Fruit fly (Drosophila melanogaster) whole organism, pupa: ENCODE measurements around the gene CG32192.

Experiments used
- CG10348 ChIP-seq: fragments of 200-800 bp; sonication (Bioruptor generic); IDR thresholded peaks from 2 replicates; pipeline ENCODE4 v1.3.6; 2022; ENCODE audit warnings: missing biosample characterization, missing genetic modification characterization
- CG12605 ChIP-seq: fragments of 200-800 bp; sonication (Bioruptor generic); IDR thresholded peaks from 2 replicates; pipeline ENCODE4 v1.3.6; 2022; ENCODE audit warnings: missing biosample characterization, missing genetic modification characterization
- CG13204 ChIP-seq: fragments of 200-800 bp; sonication (Bioruptor generic); optimal IDR thresholded peaks from 2 replicates; lab custom pipeline; 2018; ENCODE audit warnings: missing biosample characterization, mild to moderate bottlenecking, missing genetic modification characterization, moderate library complexity
- CG14655 ChIP-seq: fragments of 200-800 bp; sonication (Bioruptor generic); optimal IDR thresholded peaks from 3 replicates; lab custom pipeline; 2017; ENCODE audit warnings: mild to moderate bottlenecking, missing biosample characterization, missing genetic modification reagents, missing genetic modification characterization
- CG15710 ChIP-seq: fragments of 200-800 bp; sonication (Bioruptor generic); optimal IDR thresholded peaks from 2 replicates; lab custom pipeline; 2018; ENCODE audit warnings: missing biosample characterization, mild to moderate bottlenecking, missing genetic modification characterization, moderate library complexity
- CG17806 ChIP-seq: fragments of 200-800 bp; sonication (Bioruptor generic); optimal IDR thresholded peaks from 2 replicates; lab custom pipeline; 2018; ENCODE audit warnings: missing biosample characterization, mild to moderate bottlenecking, missing genetic modification characterization, moderate library complexity
- CG32121 ChIP-seq: fragments of 200-800 bp; sonication (Bioruptor generic); IDR thresholded peaks from 2 replicates; pipeline ENCODE4 v1.3.6; 2022; ENCODE audit warnings: missing biosample characterization, missing genetic modification characterization
- CG34367 ChIP-seq: fragments of 200-800 bp; sonication (Bioruptor generic); optimal IDR thresholded peaks from 2 replicates; lab custom pipeline; 2018; ENCODE audit warnings: missing biosample characterization, mild to moderate bottlenecking, missing genetic modification characterization
- CG4496 ChIP-seq: fragments of 200-800 bp; sonication (Bioruptor generic); IDR thresholded peaks from 3 replicates; pipeline ENCODE4 v1.3.6; 2022; ENCODE audit warnings: missing biosample characterization, missing genetic modification characterization
- CG8159 ChIP-seq: fragments of 200-800 bp; sonication (Bioruptor generic); optimal IDR thresholded peaks from 3 replicates; lab custom pipeline; 2018; ENCODE audit warnings: missing biosample characterization, mild to moderate bottlenecking, missing genetic modification characterization, moderate library complexity
- CG8301 ChIP-seq: fragments of 200-800 bp; sonication (Bioruptor generic); optimal IDR thresholded peaks from 2 replicates; lab custom pipeline; 2018; ENCODE audit warnings: missing biosample characterization, mild to moderate bottlenecking, missing genetic modification characterization
- CG9948 ChIP-seq: fragments of 200-800 bp; sonication (Bioruptor generic); optimal IDR thresholded peaks from 2 replicates; lab custom pipeline; 2018; ENCODE audit warnings: missing biosample characterization, mild to moderate bottlenecking, missing genetic modification characterization, moderate library complexity
- D1 ChIP-seq: fragments of 200-800 bp; sonication (Bioruptor generic); optimal IDR thresholded peaks from 2 replicates; lab custom pipeline; 2018; ENCODE audit warnings: missing biosample characterization, mild to moderate bottlenecking, missing genetic modification characterization, moderate library complexity
- EcR ChIP-seq: fragments of 200-800 bp; sonication (Bioruptor generic); optimal IDR thresholded peaks from 3 replicates; lab custom pipeline; 2019; ENCODE audit warnings: missing biosample characterization, missing genetic modification characterization, mild to moderate bottlenecking, moderate library complexity, missing genetic modification reagents
- Ets98B ChIP-seq: fragments of 200-800 bp; sonication (Bioruptor generic); IDR thresholded peaks from 2 replicates; pipeline ENCODE4 v1.3.6; 2022; ENCODE audit warnings: missing biosample characterization, missing genetic modification characterization
- Pif1A ChIP-seq: fragments of 200-800 bp; sonication (Bioruptor generic); optimal IDR thresholded peaks from 3 replicates; lab custom pipeline; 2016; ENCODE audit warnings: missing biosample characterization, missing genetic modification characterization
- Pif1B ChIP-seq: fragments of 200-800 bp; sonication (Bioruptor generic); optimal IDR thresholded peaks from 3 replicates; lab custom pipeline; 2016; ENCODE audit warnings: missing biosample characterization, missing genetic modification characterization
- Snoo ChIP-seq: fragments of 200-800 bp; sonication (Bioruptor generic); optimal IDR thresholded peaks from 3 replicates; lab custom pipeline; 2017; ENCODE audit warnings: missing biosample characterization, mild to moderate bottlenecking, missing genetic modification characterization, inconsistent platforms
- fd96Ca ChIP-seq: fragments of 200-800 bp; sonication (Bioruptor generic); IDR thresholded peaks from 3 replicates; pipeline ENCODE4 v1.3.6; 2022; ENCODE audit warnings: missing biosample characterization, missing genetic modification characterization
- gl ChIP-seq: fragments of 200-800 bp; sonication (Bioruptor generic); optimal IDR thresholded peaks from 2 replicates; lab custom pipeline; 2018; ENCODE audit warnings: missing biosample characterization, mild to moderate bottlenecking, missing genetic modification characterization
- rn ChIP-seq: fragments of 200-800 bp; sonication (Bioruptor generic); IDR thresholded peaks from 2 replicates; pipeline ENCODE4 v1.3.6; 2022; ENCODE audit warnings: missing biosample characterization, missing genetic modification characterization

Gene CG32192

DNA sequence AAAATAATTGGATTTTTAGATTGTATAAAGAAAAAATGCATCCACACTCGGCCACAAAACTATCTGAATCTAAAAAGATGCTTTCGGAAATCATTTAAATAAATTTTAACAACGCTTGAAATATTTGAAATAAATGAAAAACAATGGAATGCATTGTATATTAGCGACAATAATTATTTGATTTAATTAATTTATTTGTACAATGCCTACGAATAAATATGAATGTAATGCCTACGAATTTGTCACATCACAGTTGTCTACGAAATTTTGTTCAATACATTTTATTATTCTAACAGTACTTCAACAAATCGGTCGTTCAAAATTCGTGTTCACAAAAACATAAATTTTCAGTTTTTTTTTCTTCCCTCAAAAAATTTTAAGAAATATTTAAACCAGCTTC is at the start of gene CG32192:
Gene CG32192 (plus strand): TSS at position 301 of the 400 bp plus-strand sequence.
- TF ChIP-seq Snoo (no peak), gl (tag; lab: Kevin White, UChicago) (no peak), fd96Ca (GFP tag; lab: Robert Waterston, UW) (no peak), rn (GFP tag; lab: Robert Waterston, UW) (no peak), CG10348 (GFP tag; lab: Robert Waterston, UW) (no peak), Pif1A (GFP tag; lab: Kevin White, UChicago) (no peak)

DNA sequence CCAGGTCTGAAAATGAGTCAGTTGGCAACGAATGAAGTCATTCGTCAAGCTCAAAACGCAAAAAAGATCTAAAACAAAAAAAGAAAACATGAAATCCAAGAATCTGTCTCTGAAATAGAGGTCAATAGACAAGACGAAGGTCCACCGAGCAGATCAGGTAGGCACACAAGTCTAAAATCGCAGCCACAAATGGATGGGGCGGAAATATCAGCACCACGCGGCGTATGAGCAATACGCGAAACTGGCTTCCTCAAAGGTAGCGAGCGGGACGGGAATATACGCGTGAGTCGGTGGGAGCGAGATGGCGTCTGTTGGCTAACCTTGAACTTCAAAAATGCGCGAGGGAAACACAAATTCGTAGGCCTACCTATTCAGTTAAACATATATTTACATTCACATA is 49.1 kb upstream of the CG32192 start:
- TF ChIP-seq Pif1A (GFP tag; lab: Kevin White, UChicago) (no peak), EcR (GFP tag; lab: Kevin White, UChicago) (peak; percentile 70)
- TF ChIP-seq, all 21 proteins: peak for 1

DNA sequence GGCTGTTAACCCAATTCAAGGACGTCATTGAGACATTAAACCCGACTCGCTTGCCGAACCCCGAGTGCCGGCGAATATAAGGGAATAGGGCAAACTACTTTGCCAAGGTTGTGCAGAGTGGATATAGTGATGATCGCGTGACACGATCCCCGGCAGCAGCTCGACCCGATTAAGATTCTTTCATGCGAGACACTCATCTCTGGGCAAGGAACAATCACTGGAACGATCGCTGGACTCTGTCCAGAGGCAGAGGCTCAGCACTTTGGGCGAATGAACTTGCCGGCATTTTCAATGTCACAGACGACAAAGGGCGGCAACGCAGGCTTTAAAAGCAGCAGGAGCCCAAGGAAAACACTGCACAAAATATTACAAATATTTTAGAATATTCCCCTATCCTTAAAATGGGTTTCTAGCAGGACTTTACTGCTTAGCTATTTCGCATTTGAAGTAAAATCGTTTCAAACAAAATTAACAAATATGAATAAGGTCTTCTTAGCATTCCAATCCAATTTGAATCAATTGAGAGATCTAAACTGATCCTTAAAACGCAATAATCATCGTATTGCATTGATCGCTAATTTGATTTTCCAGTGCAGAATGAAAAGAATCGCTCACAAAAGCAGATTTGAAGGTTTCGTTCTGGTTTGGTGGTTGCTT is 48.1 kb upstream of the CG32192 start:
- no peak for TF ChIP-seq CG4496 (GFP tag; lab: Robert Waterston, UW)
- peak; percentile 100 for TF ChIP-seq EcR (GFP tag; lab: Kevin White, UChicago)
- TF ChIP-seq CG14655 = no peak
- peak; percentile 71 for TF ChIP-seq D1 (tag; lab: Kevin White, UChicago)
- TF ChIP-seq CG8301 (tag; lab: Kevin White, UChicago) = no peak
- peak; percentile 89 for TF ChIP-seq CG17806 (tag; lab: Kevin White, UChicago)
- TF ChIP-seq gl (tag; lab: Kevin White, UChicago) = peak; percentile 71
- TF ChIP-seq CG8159 (tag; lab: Kevin White, UChicago) = peak; percentile 94
- TF ChIP-seq fd96Ca (GFP tag; lab: Robert Waterston, UW) = no peak
- TF ChIP-seq CG10348 (GFP tag; lab: Robert Waterston, UW) = no peak
- peak; percentile 87 for TF ChIP-seq CG9948 (tag; lab: Kevin White, UChicago)
- peak; percentile 83 for TF ChIP-seq CG34367 (tag; lab: Kevin White, UChicago)
- TF ChIP-seq CG13204 (GFP tag; lab: Kevin White, UChicago) = peak; percentile 56
- no peak for TF ChIP-seq CG12605 (GFP tag; lab: Robert Waterston, UW)
- peak; percentile 46 for TF ChIP-seq Pif1A (GFP tag; lab: Kevin White, UChicago)
- peak; percentile 93 for TF ChIP-seq CG15710 (tag; lab: Kevin White, UChicago)
- no peak for TF ChIP-seq CG32121
- TF ChIP-seq Ets98B (GFP tag; lab: Robert Waterston, UW) = no peak
- peak; percentile 23 for TF ChIP-seq Pif1B (GFP tag; lab: Kevin White, UChicago)
- TF ChIP-seq Snoo = peak; percentile 2
- no peak for TF ChIP-seq rn (GFP tag; lab: Robert Waterston, UW)

DNA sequence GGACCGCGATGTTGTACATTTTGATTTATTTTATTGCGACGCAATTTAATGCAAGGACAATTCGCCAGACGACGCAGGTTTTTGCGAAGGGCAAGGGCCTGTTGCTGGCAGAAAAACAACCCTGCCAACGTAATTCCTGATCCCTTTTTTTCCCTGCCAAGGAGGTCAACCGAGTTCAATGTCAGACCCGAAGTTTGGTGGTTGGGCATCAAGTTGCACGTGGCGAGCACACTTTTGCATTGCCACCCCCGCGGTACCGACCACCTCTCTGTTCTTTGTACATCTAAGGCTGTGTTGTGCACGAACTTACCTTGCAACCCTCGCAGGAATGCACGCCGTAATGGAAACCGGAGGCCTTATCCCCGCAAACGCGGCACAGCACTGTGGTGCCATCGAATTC is 47.5 kb upstream of the CG32192 start:
- no peak for TF ChIP-seq Pif1A (GFP tag; lab: Kevin White, UChicago)
- TF ChIP-seq CG8159 (tag; lab: Kevin White, UChicago) = no peak
- TF ChIP-seq EcR (GFP tag; lab: Kevin White, UChicago) = no peak
- no peak for TF ChIP-seq CG13204 (GFP tag; lab: Kevin White, UChicago)
- TF ChIP-seq Pif1B (GFP tag; lab: Kevin White, UChicago) = no peak
- TF ChIP-seq CG34367 (tag; lab: Kevin White, UChicago) = no peak
- no peak for TF ChIP-seq rn (GFP tag; lab: Robert Waterston, UW)
- TF ChIP-seq gl (tag; lab: Kevin White, UChicago) = no peak
- TF ChIP-seq CG32121 = no peak
- TF ChIP-seq CG14655 = no peak
- no peak for TF ChIP-seq CG10348 (GFP tag; lab: Robert Waterston, UW)
- no peak for TF ChIP-seq CG17806 (tag; lab: Kevin White, UChicago)
- TF ChIP-seq CG12605 (GFP tag; lab: Robert Waterston, UW) = no peak
- TF ChIP-seq fd96Ca (GFP tag; lab: Robert Waterston, UW) = no peak
- no peak for TF ChIP-seq CG15710 (tag; lab: Kevin White, UChicago)
- TF ChIP-seq D1 (tag; lab: Kevin White, UChicago) = no peak
- TF ChIP-seq CG9948 (tag; lab: Kevin White, UChicago) = no peak
- no peak for TF ChIP-seq Ets98B (GFP tag; lab: Robert Waterston, UW)
- TF ChIP-seq Snoo = no peak

DNA sequence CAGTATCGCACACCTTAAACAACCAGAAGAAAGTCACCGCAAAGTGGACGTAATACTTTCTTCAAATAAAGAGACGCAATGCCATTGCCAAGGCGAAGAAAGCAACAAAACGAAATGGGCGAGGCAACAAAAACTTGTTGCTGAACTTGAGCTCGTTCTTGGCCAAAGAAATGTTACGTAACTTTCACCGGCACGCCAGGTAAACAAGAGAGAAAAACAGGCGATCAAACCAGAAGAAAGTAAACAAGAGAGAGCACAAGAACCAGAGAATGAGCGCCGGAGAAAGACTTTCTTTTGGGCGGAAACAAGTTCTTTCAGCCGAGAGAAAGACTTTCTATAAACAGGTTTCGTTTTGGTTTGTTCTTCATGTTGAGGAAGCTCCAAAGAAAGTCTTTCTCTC is 46.8 kb upstream of the CG32192 start:
- TF ChIP-seq CG14655 = peak; percentile 37
- no peak for TF ChIP-seq CG15710 (tag; lab: Kevin White, UChicago)
- peak; percentile 47 for TF ChIP-seq CG8301 (tag; lab: Kevin White, UChicago)

DNA sequence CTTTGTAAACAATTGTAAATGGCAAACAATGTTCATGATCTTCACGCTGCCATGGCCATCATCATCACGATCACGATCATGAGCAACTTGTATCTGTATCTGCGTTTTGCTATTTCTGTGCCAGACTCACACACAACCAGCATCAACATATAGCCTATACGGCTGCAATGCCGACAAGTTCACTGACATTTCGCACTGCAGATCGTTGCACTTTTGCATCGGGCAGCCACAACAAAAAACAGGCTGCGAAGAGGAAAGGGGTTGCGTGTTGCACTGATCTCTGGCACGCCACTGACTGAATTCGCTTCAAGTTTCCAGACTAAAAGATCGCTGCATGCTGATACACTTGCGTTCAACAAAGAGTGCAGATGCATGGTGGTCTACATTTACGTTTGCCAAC is 46.4 kb upstream of the CG32192 start:
- TF ChIP-seq EcR (GFP tag; lab: Kevin White, UChicago) (peak; percentile 100), CG13204 (GFP tag; lab: Kevin White, UChicago) (peak; percentile 42), gl (tag; lab: Kevin White, UChicago) (peak; percentile 45), CG14655 (no peak), fd96Ca (GFP tag; lab: Robert Waterston, UW) (no peak), CG9948 (tag; lab: Kevin White, UChicago) (no peak)
